Fruit fly (Drosophila melanogaster) whole organism, pupa: ENCODE measurements around the gene CG13373.

Experiments
- CG14655 ChIP-seq: fragments of 200-800 bp; sonication (Bioruptor generic); optimal IDR thresholded peaks from 3 replicates; lab custom pipeline; 2017; ENCODE audit warnings: mild to moderate bottlenecking, missing biosample characterization, missing genetic modification reagents, missing genetic modification characterization
- CG15710 ChIP-seq: fragments of 200-800 bp; sonication (Bioruptor generic); optimal IDR thresholded peaks from 2 replicates; lab custom pipeline; 2018; ENCODE audit warnings: missing biosample characterization, mild to moderate bottlenecking, missing genetic modification characterization, moderate library complexity
- CG4496 ChIP-seq: fragments of 200-800 bp; sonication (Bioruptor generic); IDR thresholded peaks from 3 replicates; pipeline ENCODE4 v1.3.6; 2022; ENCODE audit warnings: missing biosample characterization, missing genetic modification characterization
- CG8301 ChIP-seq: fragments of 200-800 bp; sonication (Bioruptor generic); optimal IDR thresholded peaks from 2 replicates; lab custom pipeline; 2018; ENCODE audit warnings: missing biosample characterization, mild to moderate bottlenecking, missing genetic modification characterization
- D1 ChIP-seq: fragments of 200-800 bp; sonication (Bioruptor generic); optimal IDR thresholded peaks from 2 replicates; lab custom pipeline; 2018; ENCODE audit warnings: missing biosample characterization, mild to moderate bottlenecking, missing genetic modification characterization, moderate library complexity
- EcR ChIP-seq: fragments of 200-800 bp; sonication (Bioruptor generic); optimal IDR thresholded peaks from 3 replicates; lab custom pipeline; 2019; ENCODE audit warnings: missing biosample characterization, missing genetic modification characterization, mild to moderate bottlenecking, moderate library complexity, missing genetic modification reagents
- Ets98B ChIP-seq: fragments of 200-800 bp; sonication (Bioruptor generic); IDR thresholded peaks from 2 replicates; pipeline ENCODE4 v1.3.6; 2022; ENCODE audit warnings: missing biosample characterization, missing genetic modification characterization
- fd96Ca ChIP-seq: fragments of 200-800 bp; sonication (Bioruptor generic); IDR thresholded peaks from 3 replicates; pipeline ENCODE4 v1.3.6; 2022; ENCODE audit warnings: missing biosample characterization, missing genetic modification characterization
- gl ChIP-seq: fragments of 200-800 bp; sonication (Bioruptor generic); optimal IDR thresholded peaks from 2 replicates; lab custom pipeline; 2018; ENCODE audit warnings: missing biosample characterization, mild to moderate bottlenecking, missing genetic modification characterization

DNA sequence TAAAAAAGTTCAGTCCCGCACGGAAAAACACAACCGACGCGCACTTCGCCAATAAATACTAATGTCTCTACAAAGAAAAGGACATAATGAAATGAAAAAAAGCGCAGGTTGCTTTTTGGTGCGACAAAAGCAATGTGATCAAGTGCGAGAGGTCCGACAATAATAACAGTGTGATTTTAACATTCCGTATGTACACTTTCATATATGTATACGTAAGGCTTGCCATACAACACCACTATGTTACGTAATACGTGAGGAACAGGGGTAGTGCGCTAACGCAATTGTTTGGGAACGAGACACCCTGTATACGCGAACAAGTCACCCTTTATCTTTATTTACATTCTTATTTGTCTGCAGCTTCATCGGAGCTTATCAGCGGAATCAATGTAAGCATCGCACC lies 48.6 kb upstream of the CG13373 start:
- TF ChIP-seq CG15710 (tag; lab: Kevin White, UChicago) (no peak), CG4496 (GFP tag; lab: Robert Waterston, UW) (no peak), gl (tag; lab: Kevin White, UChicago) (no peak), Ets98B (GFP tag; lab: Robert Waterston, UW) (no peak), fd96Ca (no peak), EcR (no peak), CG8301 (tag; lab: Kevin White, UChicago) (no peak), D1 (tag; lab: Kevin White, UChicago) (no peak), CG14655 (GFP tag; lab: Kevin White, UChicago) (no peak)
